Worm (Caenorhabditis elegans) whole organism, L1 larva: ENCODE data around the gene sdpn-1.

Experiments
- C16A3.4 ChIP-seq: fragments of 150-350 bp; optimal IDR thresholded peaks from 2 replicates; lab custom pipeline; 2014; ENCODE audit warnings: missing biosample characterization, missing genetic modification characterization
- F16B12.6 ChIP-seq: fragments of 150-350 bp; optimal IDR thresholded peaks from 2 replicates; lab custom pipeline; 2014; ENCODE audit warnings: missing biosample characterization, missing genetic modification characterization
- ama-1 ChIP-seq: fragments of 150-350 bp; optimal IDR thresholded peaks from 2 replicates; lab custom pipeline; 2014
- blmp-1 ChIP-seq: fragments of 150-350 bp; optimal IDR thresholded peaks from 2 replicates; lab custom pipeline; 2014; ENCODE audit warnings: missing biosample characterization, missing genetic modification characterization
- ceh-88 ChIP-seq: fragments of 200-800 bp; sonication (Bioruptor generic); IDR thresholded peaks from 2 replicates; pipeline ENCODE4 v1.3.6; 2022; ENCODE audit warnings: missing genetic modification characterization, missing compliant biosample characterization
- ceh-90 ChIP-seq: sonication (generic microtip); optimal IDR thresholded peaks from 2 replicates; lab custom pipeline; 2016; ENCODE audit warnings: missing genetic modification characterization, missing compliant biosample characterization
- dpl-1 ChIP-seq, 3 experiments: fragments of 150-350 bp in 2 of 3; sonication (generic microtip) in 1 of 3; optimal IDR thresholded peaks; 2 replicates each; lab custom pipeline; 2014 to 2017; ENCODE audit warnings: missing biosample characterization in 3 of 3, missing genetic modification characterization in 3 of 3, missing genetic modification reagents in 3 of 3
- efl-1 ChIP-seq, 4 experiments: fragments of 150-350 bp; optimal IDR thresholded peaks in 3 of 4; peaks in 1 of 4; 1 replicate in 1 of 4; 2 replicates in 3 of 4; lab custom pipeline; 2014; ENCODE audit warnings: missing biosample characterization in 2 of 4, missing genetic modification characterization in 2 of 4, missing genetic modification reagents in 2 of 4
- elt-2 ChIP-seq: sonication (generic microtip); optimal IDR thresholded peaks from 2 replicates; lab custom pipeline; 2016; ENCODE audit warnings: missing genetic modification characterization, mild to moderate bottlenecking, inconsistent platforms, missing compliant biosample characterization, missing genetic modification reagents
- elt-3 ChIP-seq, 6 experiments: fragments of 150-350 bp in 1 of 6; sonication (generic microtip); optimal IDR thresholded peaks; 2 replicates each; lab custom pipeline; 2017 to 2018; ENCODE audit warnings: missing biosample characterization in 6 of 6, missing genetic modification characterization in 6 of 6, inconsistent platforms in 1 of 6
- ets-5 ChIP-seq: fragments of 200-800 bp; sonication (Bioruptor generic); IDR thresholded peaks from 2 replicates; pipeline ENCODE4 v1.3.6; 2022; ENCODE audit warnings: missing genetic modification characterization, missing compliant biosample characterization
- fkh-10 ChIP-seq: sonication (generic microtip); optimal IDR thresholded peaks from 2 replicates; lab custom pipeline; 2017; ENCODE audit warnings: missing biosample characterization, missing genetic modification reagents, missing genetic modification characterization
- fos-1 ChIP-seq: fragments of 150-350 bp; optimal IDR thresholded peaks from 2 replicates; lab custom pipeline; 2014; ENCODE audit warnings: missing biosample characterization, missing genetic modification characterization
- grh-1 ChIP-seq: fragments of 200-800 bp; sonication (Bioruptor generic); IDR thresholded peaks from 2 replicates; pipeline ENCODE4 v1.3.6; 2022; ENCODE audit warnings: missing genetic modification reagents, missing genetic modification characterization, missing compliant biosample characterization
- irx-1 ChIP-seq: sonication (generic microtip); optimal IDR thresholded peaks from 2 replicates; lab custom pipeline; 2016; ENCODE audit warnings: missing genetic modification characterization, missing compliant biosample characterization
- lin-13 ChIP-seq: fragments of 150-350 bp; optimal IDR thresholded peaks from 2 replicates; lab custom pipeline; 2014; ENCODE audit warnings: missing biosample characterization, missing genetic modification reagents, missing genetic modification characterization
- lin-14 ChIP-seq: fragments of 200-800 bp; sonication (Bioruptor generic); optimal IDR thresholded peaks from 2 replicates; lab custom pipeline; 2018; ENCODE audit warnings: mild to moderate bottlenecking, missing genetic modification characterization, moderate library complexity, missing compliant biosample characterization
- lin-15B ChIP-seq: fragments of 150-350 bp; sonication (generic microtip); optimal IDR thresholded peaks from 3 replicates; lab custom pipeline; 2014; ENCODE audit warnings: missing biosample characterization, missing genetic modification characterization
- lin-35 ChIP-seq, 2 experiments: fragments of 150-350 bp; optimal IDR thresholded peaks; 2 replicates each; lab custom pipeline; 2014; ENCODE audit warnings: missing biosample characterization in 2 of 2, missing genetic modification characterization in 2 of 2, missing genetic modification reagents in 2 of 2
- lsy-2 ChIP-seq, 2 experiments: fragments of 150-350 bp; optimal IDR thresholded peaks; 2 replicates each; lab custom pipeline; 2014; ENCODE audit warnings: missing biosample characterization in 2 of 2, missing genetic modification characterization in 2 of 2
- mab-9 ChIP-seq: fragments of 200-800 bp; sonication (Bioruptor generic); IDR thresholded peaks from 2 replicates; pipeline ENCODE4 v1.3.6; 2022; ENCODE audit warnings: missing genetic modification reagents, missing genetic modification characterization, missing compliant biosample characterization
- mdl-1 ChIP-seq, 2 experiments: fragments of 150-350 bp; optimal IDR thresholded peaks; 2 replicates each; lab custom pipeline; 2014 to 2017; ENCODE audit warnings: missing biosample characterization in 2 of 2, missing genetic modification characterization in 2 of 2, inconsistent platforms in 1 of 2
- mep-1 ChIP-seq: fragments of 150-350 bp; optimal IDR thresholded peaks from 2 replicates; lab custom pipeline; 2014; ENCODE audit warnings: missing biosample characterization, missing genetic modification characterization
- nhr-19 ChIP-seq: fragments of 200-800 bp; sonication (Bioruptor generic); conservative IDR thresholded peaks from 2 replicates; pipeline ENCODE4 v1.3.6; 2022; ENCODE audit warnings: missing genetic modification characterization, missing compliant biosample characterization
- nhr-20 ChIP-seq: sonication (generic microtip); optimal IDR thresholded peaks from 2 replicates; lab custom pipeline; 2016; ENCODE audit warnings: mild to moderate bottlenecking, missing genetic modification characterization, missing compliant biosample characterization
- nhr-28 ChIP-seq: fragments of 150-350 bp; optimal IDR thresholded peaks from 2 replicates; lab custom pipeline; 2014; ENCODE audit warnings: missing biosample characterization, missing genetic modification characterization
- nhr-47 ChIP-seq: sonication (generic microtip); optimal IDR thresholded peaks from 2 replicates; lab custom pipeline; 2016; ENCODE audit warnings: mild to moderate bottlenecking, missing genetic modification characterization, moderate library complexity, missing compliant biosample characterization
- nhr-71 ChIP-seq: sonication (generic microtip); optimal IDR thresholded peaks from 2 replicates; lab custom pipeline; 2016; ENCODE audit warnings: mild to moderate bottlenecking, missing genetic modification characterization, moderate library complexity, missing compliant biosample characterization
- nhr-84 ChIP-seq: sonication (generic microtip); optimal IDR thresholded peaks from 2 replicates; lab custom pipeline; 2017; ENCODE audit warnings: missing biosample characterization, missing genetic modification characterization
- nhr-85 ChIP-seq: sonication (generic microtip); peaks from one replicate; lab custom pipeline; 2016; ENCODE audit warnings: missing genetic modification characterization, inconsistent platforms, missing compliant biosample characterization
- nhr-90 ChIP-seq: sonication (generic microtip); optimal IDR thresholded peaks from 2 replicates; lab custom pipeline; 2016; ENCODE audit warnings: mild to moderate bottlenecking, missing genetic modification characterization, missing compliant biosample characterization; ENCODE audit not compliant: poor library complexity
- pqm-1 ChIP-seq: sonication (generic microtip); optimal IDR thresholded peaks from 3 replicates; lab custom pipeline; 2017; ENCODE audit warnings: missing biosample characterization, missing genetic modification characterization
- snu-23 ChIP-seq: sonication (generic microtip); optimal IDR thresholded peaks from 2 replicates; lab custom pipeline; 2016; ENCODE audit warnings: missing genetic modification characterization, missing compliant biosample characterization
- sup-37 ChIP-seq: fragments of 200-800 bp; sonication (Bioruptor generic); optimal IDR thresholded peaks from 2 replicates; lab custom pipeline; 2018; ENCODE audit warnings: mild to moderate bottlenecking, missing genetic modification characterization, missing compliant biosample characterization
- swsn-7 ChIP-seq: sonication (generic microtip); optimal IDR thresholded peaks from 2 replicates; lab custom pipeline; 2016; ENCODE audit warnings: missing genetic modification characterization, missing compliant biosample characterization
- tbx-2 ChIP-seq: sonication (generic microtip); optimal IDR thresholded peaks from 2 replicates; lab custom pipeline; 2016; ENCODE audit warnings: missing genetic modification characterization, missing compliant biosample characterization
- unc-130 ChIP-seq: fragments of 150-350 bp; optimal IDR thresholded peaks from 2 replicates; lab custom pipeline; 2017; ENCODE audit warnings: missing biosample characterization, missing genetic modification characterization, inconsistent platforms
- xbp-1 ChIP-seq: sonication (generic microtip); optimal IDR thresholded peaks from 2 replicates; lab custom pipeline; 2016; ENCODE audit warnings: missing genetic modification characterization, missing compliant biosample characterization

sdpn-1 gene

ce11 chrX:7989155-7989554 is 8.9 kb downstream of the sdpn-1 start:
- TF ChIP-seq sup-37 (no peak), ama-1 (lab: Kevin White, UChicago) (peak; percentile 24)

ce11 chrX:7988457-7988856 is 9.6 kb downstream of the sdpn-1 start:
- TF ChIP-seq ets-5 (GFP tag; lab: Robert Waterston, UW) (no peak), mab-9 (GFP tag; lab: Robert Waterston, UW) (no peak), efl-1 (optimal IDR thresholded peaks at IDR 0.05; lab: Kevin White, UChicago) (no peak), efl-1 (GFP tag; optimal IDR thresholded peaks at IDR 0.05 in 1 of 2; lab: Kevin White, UChicago) (peak in 1 of 2 experiments; percentile 49)

- no peak for TF ChIP-seq nhr-28 (tag; lab: Kevin White, UChicago)
- TF ChIP-seq pqm-1 (tag; lab: Kevin White, UChicago), result no peak
- TF ChIP-seq nhr-85, result peak; percentile 99
- TF ChIP-seq unc-130 (tag; lab: Kevin White, UChicago), result peak; percentile 62
- peak; percentile 89 for TF ChIP-seq lin-14
- peak; percentile 63 for TF ChIP-seq mep-1 (tag; lab: Kevin White, UChicago)
- TF ChIP-seq nhr-84, result no peak
- no peak for TF ChIP-seq fos-1 (tag; lab: Kevin White, UChicago)
- TF ChIP-seq nhr-90 (tag; lab: Kevin White, UChicago), result peak; percentile 87
- no peak for TF ChIP-seq lin-15B (tag; lab: Kevin White, UChicago)
- TF ChIP-seq ceh-90 (tag; lab: Kevin White, UChicago), result no peak
- no peak for TF ChIP-seq F16B12.6 (tag; lab: Kevin White, UChicago)
- peak in 5 of 6 experiments; percentile 72 to 97 (median 92) for TF ChIP-seq elt-3 (tag; optimal IDR thresholded peaks at IDR 0.05; lab: Kevin White, UChicago)
- peak in 1 of 2 experiments; percentile 19 for TF ChIP-seq efl-1 (optimal IDR thresholded peaks at IDR 0.05; lab: Kevin White, UChicago)
- no peak for TF ChIP-seq efl-1 (GFP tag; optimal IDR thresholded peaks at IDR 0.05 in 1 of 2; lab: Kevin White, UChicago)
- peak; percentile 94 for TF ChIP-seq nhr-20 (tag; lab: Kevin White, UChicago)
- TF ChIP-seq lin-13 (GFP tag; lab: Kevin White, UChicago), result peak; percentile 18
- TF ChIP-seq lin-35 (GFP tag; optimal IDR thresholded peaks at IDR 0.05; lab: Kevin White, UChicago), result peak in 1 of 2 experiments; percentile 76
- TF ChIP-seq elt-2 (tag; lab: Kevin White, UChicago), result peak; percentile 85
- TF ChIP-seq nhr-71, result peak; percentile 95
- TF ChIP-seq swsn-7 (tag; lab: Kevin White, UChicago), result peak; percentile 21
- TF ChIP-seq lsy-2 (tag; optimal IDR thresholded peaks at IDR 0.05; lab: Kevin White, UChicago), result peak; percentile 25 to 61
- TF ChIP-seq blmp-1 (tag; lab: Kevin White, UChicago), result peak; percentile 72
- peak in 1 of 2 experiments; percentile 76 for TF ChIP-seq mdl-1 (tag; optimal IDR thresholded peaks at IDR 0.05; lab: Kevin White, UChicago)
- TF ChIP-seq irx-1 (tag; lab: Kevin White, UChicago), result peak; percentile 50
- TF ChIP-seq ceh-88 (GFP tag; lab: Robert Waterston, UW), result 0 out of 2 replicates have a peak, but pooled peaks have one; percentile 33
- peak in 2 of 3 experiments; percentile 12 to 17 for TF ChIP-seq dpl-1 (GFP tag; optimal IDR thresholded peaks at IDR 0.05; lab: Kevin White, UChicago)
- no peak for TF ChIP-seq fkh-10 (GFP tag; lab: Kevin White, UChicago)
- TF ChIP-seq nhr-19 (GFP tag; lab: Robert Waterston, UW), result peak; percentile 80
- TF ChIP-seq grh-1 (GFP tag; lab: Robert Waterston, UW), result peak; percentile 42
- peak; percentile 52 for TF ChIP-seq xbp-1
- peak; percentile 74 for TF ChIP-seq nhr-47 (tag; lab: Kevin White, UChicago)
- TF ChIP-seq C16A3.4 (tag; lab: Kevin White, UChicago), result peak; percentile 48
- TF ChIP-seq snu-23 (GFP tag; lab: Kevin White, UChicago), result peak; percentile 80
- peak; percentile 71 for TF ChIP-seq tbx-2 (tag; lab: Kevin White, UChicago)
Observed at ce11 chrX:7986892-7987291, 11.1 kb downstream of the sdpn-1 start.
